Fruit fly (Drosophila melanogaster) whole organism, embryonic: ENCODE data around the gene CG34135.

Experiments used
- B-H1 ChIP-seq: fragments of 200-800 bp; sonication (Bioruptor generic); IDR thresholded peaks from 3 replicates; pipeline ENCODE4 v1.3.6; 2022; ENCODE audit warnings: missing biosample characterization, missing genetic modification characterization
- BtbVII ChIP-seq: fragments of 200-800 bp; sonication (Bioruptor generic); optimal IDR thresholded peaks from 3 replicates; lab custom pipeline; 2017; ENCODE audit warnings: missing biosample characterization, mild to moderate bottlenecking, missing genetic modification characterization
- CG10209 ChIP-seq: fragments of 200-800 bp; sonication (Bioruptor generic); optimal IDR thresholded peaks from 3 replicates; lab custom pipeline; 2017; ENCODE audit warnings: missing biosample characterization, mild to moderate bottlenecking, missing genetic modification characterization, missing genetic modification reagents
- CG10267 ChIP-seq: fragments of 200-800 bp; sonication (Bioruptor generic); optimal IDR thresholded peaks from 2 replicates; lab custom pipeline; 2018; ENCODE audit warnings: missing biosample characterization, mild to moderate bottlenecking, missing genetic modification characterization, moderate library complexity
- CG10543 ChIP-seq: fragments of 200-800 bp; sonication (Bioruptor generic); optimal IDR thresholded peaks from 3 replicates; lab custom pipeline; 2017; ENCODE audit warnings: missing biosample characterization, mild to moderate bottlenecking, missing genetic modification characterization, moderate library complexity
- CG13894 ChIP-seq: fragments of 200-800 bp; sonication (Bioruptor generic); optimal IDR thresholded peaks from 3 replicates; lab custom pipeline; 2018; ENCODE audit warnings: missing biosample characterization, mild to moderate bottlenecking, missing genetic modification characterization, moderate library complexity
- CG15269 ChIP-seq: fragments of 200-800 bp; sonication (Bioruptor generic); optimal IDR thresholded peaks from 2 replicates; lab custom pipeline; 2018; ENCODE audit warnings: missing biosample characterization, mild to moderate bottlenecking, missing genetic modification characterization, moderate library complexity
- CG15514 ChIP-seq: fragments of 200-800 bp; sonication (Bioruptor generic); optimal IDR thresholded peaks from 3 replicates; lab custom pipeline; 2017; ENCODE audit warnings: missing biosample characterization, missing genetic modification characterization, mild to moderate bottlenecking, moderate library complexity, missing genetic modification reagents
- CG1603 ChIP-seq: fragments of 200-800 bp; sonication (Bioruptor generic); optimal IDR thresholded peaks from 2 replicates; lab custom pipeline; 2019; ENCODE audit warnings: missing biosample characterization, mild to moderate bottlenecking, missing genetic modification characterization, moderate library complexity
- CG17385 ChIP-seq: fragments of 200-800 bp; sonication (Bioruptor generic); optimal IDR thresholded peaks from 3 replicates; lab custom pipeline; 2018; ENCODE audit warnings: missing biosample characterization, mild to moderate bottlenecking, missing genetic modification characterization
- CG17829 ChIP-seq: fragments of 200-800 bp; optimal IDR thresholded peaks from 2 replicates; lab custom pipeline; 2019; ENCODE audit warnings: missing biosample characterization, mild to moderate bottlenecking, missing genetic modification characterization, moderate library complexity
- CG1792 ChIP-seq: fragments of 200-800 bp; sonication (Bioruptor generic); optimal IDR thresholded peaks from 2 replicates; lab custom pipeline; 2016; ENCODE audit warnings: missing biosample characterization, missing genetic modification characterization
- CG2202 ChIP-seq: fragments of 200-800 bp; sonication (Bioruptor generic); optimal IDR thresholded peaks from 2 replicates; lab custom pipeline; 2018; ENCODE audit warnings: missing biosample characterization, mild to moderate bottlenecking, missing genetic modification characterization
- CG2678 ChIP-seq: fragments of 200-800 bp; sonication (Bioruptor generic); optimal IDR thresholded peaks from 3 replicates; lab custom pipeline; 2019; ENCODE audit warnings: missing biosample characterization, mild to moderate bottlenecking, missing genetic modification characterization, moderate library complexity
- CG31365 ChIP-seq: fragments of 200-800 bp; sonication (Bioruptor generic); optimal IDR thresholded peaks from 2 replicates; lab custom pipeline; 2018; ENCODE audit warnings: missing biosample characterization, mild to moderate bottlenecking, missing genetic modification characterization
- CG34224 ChIP-seq: fragments of 200-800 bp; sonication (Bioruptor generic); IDR thresholded peaks from 3 replicates; pipeline ENCODE4 v1.3.6; 2022; ENCODE audit warnings: missing biosample characterization, missing genetic modification characterization; ENCODE audit not compliant: partially characterized antibody
- CG34376 ChIP-seq: fragments of 200-800 bp; sonication (Bioruptor generic); optimal IDR thresholded peaks from 2 replicates; lab custom pipeline; 2018; ENCODE audit warnings: missing biosample characterization, mild to moderate bottlenecking, missing genetic modification characterization
- CG6765 ChIP-seq: fragments of 200-800 bp; sonication (Bioruptor generic); optimal IDR thresholded peaks from 3 replicates; lab custom pipeline; 2017; ENCODE audit warnings: missing biosample characterization, mild to moderate bottlenecking, missing genetic modification characterization
- CG6791 ChIP-seq: fragments of 200-800 bp; sonication (Bioruptor generic); IDR thresholded peaks from 3 replicates; pipeline ENCODE4 v1.3.6; 2022; ENCODE audit warnings: missing biosample characterization, missing genetic modification characterization; ENCODE audit not compliant: partially characterized antibody
- CG8924 ChIP-seq: fragments of 200-800 bp; optimal IDR thresholded peaks from 3 replicates; lab custom pipeline; 2019; ENCODE audit warnings: missing biosample characterization, mild to moderate bottlenecking, missing genetic modification characterization, moderate library complexity
- Fer2 ChIP-seq: fragments of 200-800 bp; sonication (Bioruptor generic); optimal IDR thresholded peaks from 2 replicates; lab custom pipeline; 2018; ENCODE audit warnings: missing biosample characterization, mild to moderate bottlenecking, missing genetic modification characterization, moderate library complexity
- Gug ChIP-seq: fragments of 200-800 bp; sonication (Bioruptor generic); IDR thresholded peaks from 4 replicates; pipeline ENCODE4 v1.3.6; 2022; ENCODE audit warnings: missing biosample characterization, missing genetic modification characterization
- HLH4C ChIP-seq: fragments of 200-800 bp; sonication (Bioruptor generic); IDR thresholded peaks from 3 replicates; pipeline ENCODE4 v1.3.6; 2022; ENCODE audit warnings: missing biosample characterization, missing genetic modification characterization; ENCODE audit not compliant: partially characterized antibody
- Hr39 ChIP-seq: fragments of >200 bp; optimal IDR thresholded peaks from 2 replicates; lab custom pipeline; 2017
- Mad ChIP-seq: fragments of 200-800 bp; sonication (Bioruptor generic); optimal IDR thresholded peaks from 2 replicates; lab custom pipeline; 2016; ENCODE audit warnings: missing biosample characterization, missing genetic modification characterization
- Med ChIP-seq: fragments of 200-800 bp; sonication (Bioruptor generic); peaks from one replicate; lab custom pipeline; 2016; ENCODE audit warnings: missing biosample characterization, missing genetic modification characterization, mild to moderate bottlenecking, inconsistent platforms, moderate library complexity
- Side ChIP-seq: fragments of 200-800 bp; sonication (Bioruptor generic); optimal IDR thresholded peaks from 2 replicates; lab custom pipeline; 2016; ENCODE audit warnings: missing biosample characterization, missing genetic modification characterization
- Taf1 ChIP-seq: fragments of 200-800 bp; sonication (Bioruptor generic); IDR thresholded peaks from 2 replicates; pipeline ENCODE4 v1.3.6; 2022; ENCODE audit warnings: missing biosample characterization, missing genetic modification characterization
- cg ChIP-seq: fragments of 200-800 bp; sonication (Bioruptor generic); optimal IDR thresholded peaks from 3 replicates; lab custom pipeline; 2019; ENCODE audit warnings: missing biosample characterization, mild to moderate bottlenecking, missing genetic modification characterization, moderate library complexity
- chinmo ChIP-seq: fragments of 200-800 bp; sonication (Bioruptor generic); IDR thresholded peaks from 4 replicates; pipeline ENCODE4 v1.3.6; 2022; ENCODE audit warnings: missing biosample characterization, missing genetic modification characterization; ENCODE audit not compliant: partially characterized antibody
- danr ChIP-seq: fragments of 200-800 bp; sonication (Bioruptor generic); IDR thresholded peaks from 2 replicates; pipeline ENCODE4 v1.3.6; 2022; ENCODE audit warnings: missing biosample characterization, missing genetic modification characterization
- disco-r ChIP-seq: fragments of 200-800 bp; sonication (Bioruptor generic); optimal IDR thresholded peaks from 2 replicates; lab custom pipeline; 2016; ENCODE audit warnings: missing biosample characterization, missing genetic modification characterization
- fd96Cb ChIP-seq: fragments of 200-800 bp; sonication (Bioruptor generic); optimal IDR thresholded peaks from 2 replicates; lab custom pipeline; 2018; ENCODE audit warnings: missing biosample characterization, mild to moderate bottlenecking, missing genetic modification characterization, moderate library complexity
- gro ChIP-seq: fragments of 200-800 bp; sonication (Bioruptor generic); optimal IDR thresholded peaks from 2 replicates; lab custom pipeline; 2016; ENCODE audit warnings: missing biosample characterization, missing genetic modification characterization
- hkb ChIP-seq, 2 experiments: fragments of 200-800 bp in 1 of 2; fragments of >200 bp in 1 of 2; sonication (Bioruptor generic) in 1 of 2; IDR thresholded peaks in 1 of 2; optimal IDR thresholded peaks in 1 of 2; 2 replicates each; pipeline versions ENCODE4 v1.3.6 to Lab custom; 2017 to 2022; ENCODE audit warnings: missing biosample characterization in 1 of 2, missing genetic modification characterization in 1 of 2
- kah ChIP-seq: fragments of 200-800 bp; sonication (Bioruptor generic); optimal IDR thresholded peaks from 2 replicates; lab custom pipeline; 2018; ENCODE audit warnings: missing biosample characterization, mild to moderate bottlenecking, missing genetic modification characterization
- pb ChIP-seq: fragments of 200-800 bp; sonication (Bioruptor generic); optimal IDR thresholded peaks from 3 replicates; lab custom pipeline; 2016; ENCODE audit warnings: missing biosample characterization, missing genetic modification characterization
- pros ChIP-seq: fragments of 200-800 bp; sonication (Bioruptor generic); optimal IDR thresholded peaks from 3 replicates; lab custom pipeline; 2019; ENCODE audit warnings: missing biosample characterization, mild to moderate bottlenecking, missing genetic modification characterization, moderate library complexity
- row ChIP-seq: fragments of 200-800 bp; sonication (Bioruptor generic); IDR thresholded peaks from 3 replicates; pipeline ENCODE4 v1.3.6; 2022; ENCODE audit warnings: missing biosample characterization, missing genetic modification characterization
- scrt ChIP-seq: fragments of 200-800 bp; sonication (Bioruptor generic); optimal IDR thresholded peaks from 2 replicates; lab custom pipeline; 2018; ENCODE audit warnings: missing biosample characterization, mild to moderate bottlenecking, missing genetic modification characterization, moderate library complexity
- sens-2 ChIP-seq: fragments of 200-800 bp; sonication (Bioruptor generic); IDR thresholded peaks from 2 replicates; pipeline ENCODE4 v1.3.6; 2022; ENCODE audit warnings: missing biosample characterization, missing genetic modification characterization
- slou ChIP-seq: fragments of 200-800 bp; sonication (Bioruptor generic); optimal IDR thresholded peaks from 3 replicates; lab custom pipeline; 2016; ENCODE audit warnings: missing biosample characterization, missing genetic modification characterization
- ssp ChIP-seq: fragments of 200-800 bp; sonication (Bioruptor generic); IDR thresholded peaks from 2 replicates; pipeline ENCODE4 v1.3.6; 2022; ENCODE audit warnings: missing biosample characterization, missing genetic modification characterization
- sug ChIP-seq: fragments of 200-800 bp; optimal IDR thresholded peaks from 2 replicates; lab custom pipeline; 2019; ENCODE audit warnings: missing biosample characterization, mild to moderate bottlenecking, missing genetic modification characterization, moderate library complexity
- twi ChIP-seq: fragments of 200-800 bp; optimal IDR thresholded peaks from 2 replicates; lab custom pipeline; 2019; ENCODE audit warnings: missing biosample characterization, mild to moderate bottlenecking, missing genetic modification characterization, moderate library complexity
- vfl ChIP-seq: fragments of 200-800 bp; sonication (Bioruptor generic); optimal IDR thresholded peaks from 2 replicates; lab custom pipeline; 2016; ENCODE audit warnings: missing biosample characterization, missing genetic modification characterization
- z ChIP-seq: fragments of 200-800 bp; sonication (Bioruptor generic); IDR thresholded peaks from 3 replicates; pipeline ENCODE4 v1.3.6; 2022; ENCODE audit warnings: missing biosample characterization, missing genetic modification characterization
- zfh1 ChIP-seq: fragments of 200-800 bp; sonication (Bioruptor generic); IDR thresholded peaks from 3 replicates; pipeline ENCODE4 v1.3.6; 2022; ENCODE audit warnings: missing biosample characterization, missing genetic modification characterization

CG34135 gene

dm6 chr3R:8814029-8814647 lies 46.1 kb upstream of the CG34135 start (continued):
- TF ChIP-seq CG15269 (tag; lab: Kevin White, UChicago): no peak
- no peak for TF ChIP-seq Gug (GFP tag; lab: Robert Waterston, UW)
- TF ChIP-seq cg (GFP tag; lab: Kevin White, UChicago): no peak
- 0 out of 3 replicates have a peak, but pooled peaks have one; percentile 23 for TF ChIP-seq zfh1 (GFP tag; lab: Robert Waterston, UW)
- TF ChIP-seq chinmo (GFP tag; lab: Robert Waterston, UW): 0 out of 4 replicates have a peak, but pooled peaks have one; percentile 4

- 0 out of 3 replicates have a peak, but pooled peaks have one; percentile 3 for TF ChIP-seq B-H1 (GFP tag; lab: Robert Waterston, UW)
- TF ChIP-seq CG2678 (tag; lab: Kevin White, UChicago): peak; percentile 55
- no peak for TF ChIP-seq CG1603 (tag; lab: Kevin White, UChicago)
- TF ChIP-seq twi: peak; percentile 15
- peak; percentile 30 for TF ChIP-seq CG34376 (GFP tag; lab: Kevin White, UChicago)
- TF ChIP-seq hkb (optimal IDR thresholded peaks at IDR 0.05; lab: Kevin White, UChicago): no peak
- no peak for TF ChIP-seq hkb (GFP tag; IDR thresholded peaks at IDR 0.05; lab: Robert Waterston, UW)
- no peak for TF ChIP-seq Hr39 (lab: Kevin White, UChicago)
- TF ChIP-seq pb (GFP tag; lab: Kevin White, UChicago): no peak
- no peak for TF ChIP-seq slou
- TF ChIP-seq scrt (GFP tag; lab: Kevin White, UChicago): no peak
- TF ChIP-seq Mad: no peak
- no peak for TF ChIP-seq CG17385
- TF ChIP-seq sens-2: no peak
- TF ChIP-seq z: no peak
- TF ChIP-seq sug (tag; lab: Kevin White, UChicago): peak; percentile 8
- no peak for TF ChIP-seq CG10267 (tag; lab: Kevin White, UChicago)
- TF ChIP-seq CG15514 (GFP tag; lab: Kevin White, UChicago): peak; percentile 3
- TF ChIP-seq Taf1 (GFP tag; lab: Robert Waterston, UW): no peak
- no peak for TF ChIP-seq HLH4C (GFP tag; lab: Robert Waterston, UW)
- TF ChIP-seq danr (GFP tag; lab: Robert Waterston, UW): no peak
- no peak for TF ChIP-seq CG8924 (tag; lab: Kevin White, UChicago)
- TF ChIP-seq CG13894: peak; percentile 46
- TF ChIP-seq BtbVII: no peak
- no peak for TF ChIP-seq CG10209 (GFP tag; lab: Kevin White, UChicago)
- no peak for TF ChIP-seq row (GFP tag; lab: Robert Waterston, UW)
- TF ChIP-seq vfl (GFP tag; lab: Kevin White, UChicago): no peak
- TF ChIP-seq Med: peak; percentile 34
- TF ChIP-seq CG17829 (tag; lab: Kevin White, UChicago): no peak
- TF ChIP-seq CG1792 (GFP tag; lab: Kevin White, UChicago): no peak
- no peak for TF ChIP-seq fd96Cb (tag; lab: Kevin White, UChicago)
- TF ChIP-seq ssp (GFP tag; lab: Robert Waterston, UW): no peak
- TF ChIP-seq Fer2 (tag; lab: Kevin White, UChicago): peak; percentile 18
- TF ChIP-seq pros: no peak
- peak; percentile 8 for TF ChIP-seq CG10543 (GFP tag; lab: Kevin White, UChicago)
- no peak for TF ChIP-seq CG6765 (GFP tag; lab: Kevin White, UChicago)
- TF ChIP-seq kah (GFP tag; lab: Kevin White, UChicago): no peak
- no peak for TF ChIP-seq CG34224 (GFP tag; lab: Robert Waterston, UW)
- no peak for TF ChIP-seq CG31365 (tag; lab: Kevin White, UChicago)
- TF ChIP-seq CG2202 (tag; lab: Kevin White, UChicago): no peak
- TF ChIP-seq disco-r (GFP tag; lab: Kevin White, UChicago): no peak
- peak; percentile 8 for TF ChIP-seq Side (GFP tag; lab: Kevin White, UChicago)
- TF ChIP-seq gro (GFP tag; lab: Kevin White, UChicago): peak; percentile 9
- TF ChIP-seq CG6791 (GFP tag; lab: Robert Waterston, UW): no peak
Observed at dm6 chr3R:8813164-8813629, 45.2 kb upstream of the CG34135 start, which contains the start of gene CG9837. Gene CG9837, minus strand, starts transcription at chr3R:8813579.
